Fruit fly (Drosophila melanogaster) whole organism, embryonic: ENCODE measurements around the gene CG14258.
A peak's percentile ranks its signal among the peaks of the same experiment; 100 is the strongest.

ENCODE experiments used
- Adf1 ChIP-seq: fragments of 200-800 bp; sonication (Bioruptor generic); IDR thresholded peaks from 2 replicates; pipeline ENCODE4 v1.3.6; 2022; ENCODE audit warnings: missing biosample characterization, missing genetic modification characterization
- Blimp-1 ChIP-seq: fragments of 200-800 bp; sonication (Bioruptor generic); optimal IDR thresholded peaks from 3 replicates; lab custom pipeline; 2018; ENCODE audit warnings: missing biosample characterization, missing genetic modification characterization, mild to moderate bottlenecking, moderate library complexity, missing genetic modification reagents
- CG10209 ChIP-seq: fragments of 200-800 bp; sonication (Bioruptor generic); optimal IDR thresholded peaks from 3 replicates; lab custom pipeline; 2017; ENCODE audit warnings: missing biosample characterization, mild to moderate bottlenecking, missing genetic modification characterization, missing genetic modification reagents
- CG10321 ChIP-seq: fragments of 200-800 bp; sonication (Bioruptor generic); IDR thresholded peaks from 2 replicates; pipeline ENCODE4 v1.3.6; 2022; ENCODE audit warnings: missing biosample characterization, missing genetic modification characterization
- CG10543 ChIP-seq: fragments of 200-800 bp; sonication (Bioruptor generic); optimal IDR thresholded peaks from 3 replicates; lab custom pipeline; 2017; ENCODE audit warnings: missing biosample characterization, mild to moderate bottlenecking, missing genetic modification characterization, moderate library complexity
- CG12744 ChIP-seq: fragments of 200-800 bp; sonication (Bioruptor generic); optimal IDR thresholded peaks from 2 replicates; lab custom pipeline; 2016; ENCODE audit warnings: missing biosample characterization, missing genetic modification characterization
- CG12769 ChIP-seq: fragments of 200-800 bp; sonication (Bioruptor generic); optimal IDR thresholded peaks from 2 replicates; lab custom pipeline; 2019; ENCODE audit warnings: missing biosample characterization, mild to moderate bottlenecking, missing genetic modification characterization, moderate library complexity
- CG13894 ChIP-seq: fragments of 200-800 bp; sonication (Bioruptor generic); optimal IDR thresholded peaks from 3 replicates; lab custom pipeline; 2018; ENCODE audit warnings: missing biosample characterization, mild to moderate bottlenecking, missing genetic modification characterization, moderate library complexity
- CG15269 ChIP-seq: fragments of 200-800 bp; sonication (Bioruptor generic); optimal IDR thresholded peaks from 2 replicates; lab custom pipeline; 2018; ENCODE audit warnings: missing biosample characterization, mild to moderate bottlenecking, missing genetic modification characterization, moderate library complexity
- CG16815 ChIP-seq: fragments of 200-800 bp; sonication (Bioruptor generic); optimal IDR thresholded peaks from 3 replicates; lab custom pipeline; 2017; ENCODE audit warnings: missing biosample characterization, mild to moderate bottlenecking, missing genetic modification characterization
- CG1832 ChIP-seq: fragments of 200-800 bp; sonication (Bioruptor generic); optimal IDR thresholded peaks from 2 replicates; lab custom pipeline; 2017; ENCODE audit warnings: missing biosample characterization, mild to moderate bottlenecking, missing genetic modification characterization, inconsistent platforms
- CG18599 ChIP-seq: fragments of 200-800 bp; sonication (Bioruptor generic); optimal IDR thresholded peaks from 3 replicates; lab custom pipeline; 2017; ENCODE audit warnings: missing biosample characterization, missing genetic modification characterization, mild to moderate bottlenecking, moderate library complexity, missing genetic modification reagents
- CG30403 ChIP-seq: fragments of 200-800 bp; sonication (Bioruptor generic); optimal IDR thresholded peaks from 3 replicates; lab custom pipeline; 2016; ENCODE audit warnings: missing biosample characterization, missing genetic modification characterization
- CG33557 ChIP-seq: fragments of 200-800 bp; sonication (Bioruptor generic); optimal IDR thresholded peaks from 2 replicates; lab custom pipeline; 2019; ENCODE audit warnings: missing biosample characterization, mild to moderate bottlenecking, missing genetic modification characterization, moderate library complexity
- CG34376 ChIP-seq: fragments of 200-800 bp; sonication (Bioruptor generic); optimal IDR thresholded peaks from 2 replicates; lab custom pipeline; 2018; ENCODE audit warnings: missing biosample characterization, mild to moderate bottlenecking, missing genetic modification characterization
- CG4282 ChIP-seq: fragments of 200-800 bp; sonication (Bioruptor generic); optimal IDR thresholded peaks from 2 replicates; lab custom pipeline; 2016; ENCODE audit warnings: missing biosample characterization, missing genetic modification characterization
- CG6175 ChIP-seq: fragments of 200-800 bp; sonication (Bioruptor generic); IDR thresholded peaks from 3 replicates; pipeline ENCODE4 v1.3.6; 2022; ENCODE audit warnings: missing biosample characterization, missing genetic modification characterization
- CG6689 ChIP-seq: fragments of 200-800 bp; sonication (Bioruptor generic); IDR thresholded peaks from 2 replicates; pipeline ENCODE4 v1.3.6; 2022; ENCODE audit warnings: missing biosample characterization, missing genetic modification characterization
- CG7839 ChIP-seq: fragments of 200-800 bp; sonication (Bioruptor generic); optimal IDR thresholded peaks from 3 replicates; lab custom pipeline; 2018; ENCODE audit warnings: missing biosample characterization, mild to moderate bottlenecking, missing genetic modification characterization, moderate library complexity
- CG7928 ChIP-seq: fragments of 200-800 bp; sonication (Bioruptor generic); optimal IDR thresholded peaks from 2 replicates; lab custom pipeline; 2017; ENCODE audit warnings: missing biosample characterization, mild to moderate bottlenecking, missing genetic modification characterization
- CG8290 ChIP-seq, 3 experiments: fragments of 200-800 bp; sonication (Bioruptor generic); optimal IDR thresholded peaks; 2 replicates each; lab custom pipeline; 2016 to 2019; ENCODE audit warnings: missing biosample characterization in 3 of 3, missing genetic modification characterization in 3 of 3, mild to moderate bottlenecking in 2 of 3, moderate library complexity in 1 of 3
- CG8388 ChIP-seq: fragments of 200-800 bp; sonication (Bioruptor generic); optimal IDR thresholded peaks from 2 replicates; lab custom pipeline; 2019; ENCODE audit warnings: missing biosample characterization, mild to moderate bottlenecking, missing genetic modification characterization, moderate library complexity
- CG8478 ChIP-seq: fragments of >200 bp; optimal IDR thresholded peaks from 2 replicates; lab custom pipeline; 2018
- Drgx ChIP-seq: fragments of 200-800 bp; sonication (Bioruptor generic); IDR thresholded peaks from 2 replicates; pipeline ENCODE4 v1.3.6; 2022; ENCODE audit warnings: missing biosample characterization, missing genetic modification characterization
- Fer3 ChIP-seq: fragments of 200-800 bp; sonication (Bioruptor generic); optimal IDR thresholded peaks from 2 replicates; lab custom pipeline; 2018; ENCODE audit warnings: missing biosample characterization, mild to moderate bottlenecking, missing genetic modification characterization, moderate library complexity
- Hmr ChIP-seq: fragments of 200-800 bp; sonication (Bioruptor generic); optimal IDR thresholded peaks from 3 replicates; lab custom pipeline; 2017; ENCODE audit warnings: mild to moderate bottlenecking, missing biosample characterization, missing genetic modification reagents, missing genetic modification characterization
- Hr51 ChIP-seq, 2 experiments: fragments of 200-800 bp; sonication (Bioruptor generic); optimal IDR thresholded peaks; 2 replicates in 1 of 2; 3 replicates in 1 of 2; lab custom pipeline; 2016 to 2018; ENCODE audit warnings: missing biosample characterization in 2 of 2, missing genetic modification characterization in 2 of 2, mild to moderate bottlenecking in 1 of 2, moderate library complexity in 1 of 2
- Jarid2 ChIP-seq: fragments of 200-800 bp; sonication (Bioruptor generic); optimal IDR thresholded peaks from 3 replicates; lab custom pipeline; 2017; ENCODE audit warnings: mild to moderate bottlenecking, missing biosample characterization, missing genetic modification reagents, missing genetic modification characterization
- Lim3 ChIP-seq: fragments of 200-800 bp; sonication (Bioruptor generic); IDR thresholded peaks from 2 replicates; pipeline ENCODE4 v1.3.6; 2022; ENCODE audit warnings: missing biosample characterization, missing genetic modification characterization
- Lpt ChIP-seq: fragments of >200 bp; optimal IDR thresholded peaks from 2 replicates; lab custom pipeline; 2018; ENCODE audit warnings: missing biosample characterization, missing genetic modification characterization
- Med ChIP-seq: fragments of 200-800 bp; sonication (Bioruptor generic); peaks from one replicate; lab custom pipeline; 2016; ENCODE audit warnings: missing biosample characterization, missing genetic modification characterization, mild to moderate bottlenecking, inconsistent platforms, moderate library complexity
- PHDP ChIP-seq: fragments of 200-800 bp; sonication (Bioruptor generic); optimal IDR thresholded peaks from 3 replicates; lab custom pipeline; 2018; ENCODE audit warnings: missing biosample characterization, mild to moderate bottlenecking, missing genetic modification characterization, moderate library complexity
- Ptx1 ChIP-seq: fragments of 200-800 bp; sonication (Bioruptor generic); IDR thresholded peaks from 2 replicates; pipeline ENCODE4 v1.3.6; 2022; ENCODE audit warnings: missing biosample characterization, missing genetic modification characterization
- Six4 ChIP-seq: fragments of 200-800 bp; sonication (Bioruptor generic); optimal IDR thresholded peaks from 2 replicates; lab custom pipeline; 2016; ENCODE audit warnings: missing biosample characterization, missing genetic modification characterization
- al ChIP-seq: fragments of 200-800 bp; sonication (Bioruptor generic); IDR thresholded peaks from 2 replicates; pipeline ENCODE4 v1.3.6; 2022; ENCODE audit warnings: missing biosample characterization, missing genetic modification characterization
- bcd ChIP-seq: fragments of 200-800 bp; sonication (Bioruptor generic); optimal IDR thresholded peaks from 2 replicates; lab custom pipeline; 2017; ENCODE audit warnings: missing biosample characterization, mild to moderate bottlenecking, missing genetic modification characterization
- corto ChIP-seq: fragments of 200-800 bp; sonication (Bioruptor generic); optimal IDR thresholded peaks from 2 replicates; lab custom pipeline; 2016; ENCODE audit warnings: missing biosample characterization, mild to moderate bottlenecking, missing genetic modification characterization, moderate library complexity
- crol ChIP-seq: fragments of 200-800 bp; sonication (Bioruptor generic); IDR thresholded peaks from 2 replicates; pipeline ENCODE4 v1.3.6; 2022; ENCODE audit warnings: missing biosample characterization, missing genetic modification characterization
- crp ChIP-seq, 2 experiments: fragments of 200-800 bp; sonication (Bioruptor generic); optimal IDR thresholded peaks; 2 replicates in 1 of 2; 3 replicates in 1 of 2; lab custom pipeline; 2017; ENCODE audit warnings: missing biosample characterization in 2 of 2, missing genetic modification characterization in 2 of 2, mild to moderate bottlenecking in 1 of 2, moderate library complexity in 1 of 2
- ewg ChIP-seq: fragments of 200-800 bp; sonication (Bioruptor generic); optimal IDR thresholded peaks from 3 replicates; lab custom pipeline; 2017; ENCODE audit warnings: mild to moderate bottlenecking, missing biosample characterization, missing genetic modification reagents, missing genetic modification characterization
- fd96Cb ChIP-seq: fragments of 200-800 bp; sonication (Bioruptor generic); optimal IDR thresholded peaks from 2 replicates; lab custom pipeline; 2018; ENCODE audit warnings: missing biosample characterization, mild to moderate bottlenecking, missing genetic modification characterization, moderate library complexity
- gem ChIP-seq: fragments of 200-800 bp; sonication (Bioruptor generic); optimal IDR thresholded peaks from 2 replicates; lab custom pipeline; 2019; ENCODE audit warnings: missing biosample characterization, mild to moderate bottlenecking, missing genetic modification characterization, moderate library complexity
- kni ChIP-seq: fragments of 200-800 bp; sonication (Bioruptor generic); optimal IDR thresholded peaks from 3 replicates; lab custom pipeline; 2017; ENCODE audit warnings: mild to moderate bottlenecking, missing biosample characterization, missing genetic modification reagents, missing genetic modification characterization
- nmo ChIP-seq: fragments of 200-800 bp; sonication (Bioruptor generic); optimal IDR thresholded peaks from 2 replicates; lab custom pipeline; 2018; ENCODE audit warnings: missing biosample characterization, mild to moderate bottlenecking, missing genetic modification characterization, moderate library complexity
- oc ChIP-seq: fragments of 200-800 bp; sonication (Bioruptor generic); optimal IDR thresholded peaks from 2 replicates; lab custom pipeline; 2018; ENCODE audit warnings: missing biosample characterization, mild to moderate bottlenecking, missing genetic modification characterization, moderate library complexity
- unpg ChIP-seq: fragments of 200-800 bp; sonication (Bioruptor generic); optimal IDR thresholded peaks from 3 replicates; lab custom pipeline; 2018; ENCODE audit warnings: missing biosample characterization, mild to moderate bottlenecking, missing genetic modification characterization, moderate library complexity
- vvl ChIP-seq: fragments of 200-800 bp; sonication (Bioruptor generic); IDR thresholded peaks from 2 replicates; pipeline ENCODE4 v1.3.6; 2022; ENCODE audit warnings: missing biosample characterization, missing genetic modification characterization

CG14258 gene

dm6 chr3R:27069810-27070625, 22.9 kb upstream of the CG14258 start, which contains the start of gene spz:
Gene spz (minus strand): TSS chr3R:27070070.
- peak; percentile 79 for TF ChIP-seq CG12769 (tag; lab: Kevin White, UChicago)
- no peak for TF ChIP-seq corto (GFP tag; lab: Kevin White, UChicago)
- TF ChIP-seq PHDP (tag; lab: Kevin White, UChicago), result no peak
- TF ChIP-seq CG10543 (GFP tag; lab: Kevin White, UChicago), result peak; percentile 73
- TF ChIP-seq Hmr (GFP tag; lab: Kevin White, UChicago), result peak; percentile 43
- TF ChIP-seq CG7928 (GFP tag; lab: Kevin White, UChicago), result no peak
- peak; percentile 30; the same call in 1 of the 2 replicates for TF ChIP-seq Drgx
- peak; percentile 7 for TF ChIP-seq nmo (GFP tag; lab: Kevin White, UChicago)
- no peak for TF ChIP-seq CG8290 (GFP tag; optimal IDR thresholded peaks at IDR 0.05; lab: Kevin White, UChicago)
- TF ChIP-seq CG8290 (tag; optimal IDR thresholded peaks at IDR 0.05; lab: Kevin White, UChicago), result peak in 1 of 2 experiments; percentile 41
- peak; percentile 46 for TF ChIP-seq unpg (GFP tag; lab: Kevin White, UChicago)
- peak; percentile 74 for TF ChIP-seq CG8478 (lab: Kevin White, UChicago)
- peak; percentile 9 for TF ChIP-seq kni (GFP tag; lab: Kevin White, UChicago)
- TF ChIP-seq Ptx1 (GFP tag; lab: Robert Waterston, UW), result peak; percentile 40; the same call in 1 of the 2 replicates
- TF ChIP-seq CG30403 (GFP tag; lab: Kevin White, UChicago), result peak; percentile 39
- TF ChIP-seq CG6175 (GFP tag; lab: Robert Waterston, UW), result 0 out of 3 replicates have a peak, but pooled peaks have one; percentile 49
- TF ChIP-seq oc, result peak; percentile 37
- peak; percentile 18 for TF ChIP-seq CG8388 (GFP tag; lab: Kevin White, UChicago)
- peak; percentile 73 for TF ChIP-seq CG13894 (tag; lab: Kevin White, UChicago)
- TF ChIP-seq Blimp-1 (GFP tag; lab: Kevin White, UChicago), result peak; percentile 81
- peak; percentile 17 for TF ChIP-seq CG10209 (GFP tag; lab: Kevin White, UChicago)
- TF ChIP-seq crol (GFP tag; lab: Robert Waterston, UW), result peak; percentile 95
- peak; percentile 54 for TF ChIP-seq Adf1
- peak; percentile 61 for TF ChIP-seq gem
- TF ChIP-seq CG6689 (GFP tag; lab: Robert Waterston, UW), result 0 out of 2 replicates have a peak, but pooled peaks have one; percentile 26
- peak; percentile 18 for TF ChIP-seq Six4 (GFP tag; lab: Kevin White, UChicago)
- peak; percentile 85 for TF ChIP-seq CG10321
- TF ChIP-seq crp (GFP tag; optimal IDR thresholded peaks at IDR 0.05; lab: Kevin White, UChicago), result peak in 1 of 2 experiments; percentile 40
- TF ChIP-seq CG15269 (tag; lab: Kevin White, UChicago), result peak; percentile 44
- peak; percentile 37 for TF ChIP-seq CG7839 (tag; lab: Kevin White, UChicago)
- no peak for TF ChIP-seq CG33557 (GFP tag; lab: Kevin White, UChicago)
- TF ChIP-seq Fer3 (tag; lab: Kevin White, UChicago), result no peak
- TF ChIP-seq Med, result peak; percentile 75
- TF ChIP-seq Lim3 (GFP tag; lab: Robert Waterston, UW), result no peak
- TF ChIP-seq CG16815 (GFP tag; lab: Kevin White, UChicago), result no peak
- TF ChIP-seq al, result 0 out of 2 replicates have a peak, but pooled peaks have one; percentile 6
- peak; percentile 8 for TF ChIP-seq bcd
- no peak for TF ChIP-seq Lpt (GFP tag; lab: Kevin White, UChicago)
- peak; percentile 86 for TF ChIP-seq CG1832 (GFP tag; lab: Kevin White, UChicago)
- TF ChIP-seq CG18599 (GFP tag; lab: Kevin White, UChicago), result peak; percentile 3
- TF ChIP-seq Jarid2 (GFP tag; lab: Kevin White, UChicago), result peak; percentile 78
- peak; percentile 6 for TF ChIP-seq fd96Cb (tag; lab: Kevin White, UChicago)
- TF ChIP-seq ewg (GFP tag; lab: Kevin White, UChicago), result no peak
- no peak for TF ChIP-seq CG4282 (GFP tag; lab: Kevin White, UChicago)
- peak in 1 of 2 experiments; percentile 44 for TF ChIP-seq Hr51 (GFP tag; optimal IDR thresholded peaks at IDR 0.05; lab: Kevin White, UChicago)
- peak; percentile 22 for TF ChIP-seq CG34376 (GFP tag; lab: Kevin White, UChicago)
- peak; percentile 52 for TF ChIP-seq vvl (GFP tag; lab: Robert Waterston, UW)
- no peak for TF ChIP-seq CG12744 (GFP tag; lab: Kevin White, UChicago)
